Fruit fly (Drosophila melanogaster): ENCODE data around the gene CG42570.
A peak's percentile ranks its signal among the peaks of the same experiment; 100 is the strongest.

The CG42570 gene

DNA sequence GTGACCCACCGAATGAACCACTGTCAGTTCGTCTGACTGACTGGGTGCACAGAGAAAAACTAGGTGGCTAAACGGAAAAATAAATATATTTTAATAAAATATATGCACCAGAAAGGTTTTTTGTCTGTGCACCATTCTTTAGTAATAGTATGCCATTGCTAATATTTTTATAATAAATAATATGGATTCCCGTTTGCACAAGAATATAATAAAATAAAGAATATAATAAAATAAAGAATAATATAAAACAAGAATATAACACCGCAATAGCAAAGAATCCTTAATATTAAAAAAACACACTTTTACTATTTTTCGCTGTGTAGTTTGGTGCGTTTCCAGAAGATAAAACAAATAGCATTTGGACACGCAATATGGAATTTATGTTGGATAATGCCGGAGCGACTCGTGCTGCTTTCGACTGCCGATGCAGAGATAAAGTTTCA is 51.3 kb downstream of the CG42570 start (continued):
- TF ChIP-seq lola (GFP tag; optimal IDR thresholded peaks at IDR 0.05) (peak in 1 of 3 experiments; percentile 85), tin (GFP tag; optimal IDR thresholded peaks at IDR 0.05) (peak; percentile 72), CG4820 (GFP tag; optimal IDR thresholded peaks at IDR 0.05) (peak; percentile 71), Aef1 (GFP tag; IDR thresholded peaks at IDR 0.05) (0 out of 3 replicates have a peak, but pooled peaks have one; percentile 26), Hand (GFP tag; optimal IDR thresholded peaks at IDR 0.05) (no peak), br (optimal IDR thresholded peaks at IDR 0.05) (no peak), esg (GFP tag; conservative IDR thresholded peaks at IDR 0.05) (peak; percentile 27; the same call in 1 of the 2 replicates), CkIIα-i1 (GFP tag; IDR thresholded peaks at IDR 0.05) (no peak), gsb-n (tag; optimal IDR thresholded peaks at IDR 0.05) (peak; percentile 73), CG17802 (tag; optimal IDR thresholded peaks at IDR 0.05) (peak; percentile 15), CG2199 (GFP tag; IDR thresholded peaks at IDR 0.05) (0 out of 3 replicates have a peak, but pooled peaks have one; percentile 29), ro (GFP tag; IDR thresholded peaks at IDR 0.05) (no peak), pnt (GFP tag; optimal IDR thresholded peaks at IDR 0.05) (no peak), Atf6 (GFP tag; IDR thresholded peaks at IDR 0.05) (0 out of 2 replicates have a peak, but pooled peaks have one; percentile 19), croc (GFP tag; conservative IDR thresholded peaks at IDR 0.05) (peak; percentile 46; the same call in 1 of the 3 replicates), CG16779 (GFP tag; IDR thresholded peaks at IDR 0.05) (no peak), Oli (tag; optimal IDR thresholded peaks at IDR 0.05) (peak; percentile 75), CG15601 (tag; optimal IDR thresholded peaks at IDR 0.05) (peak; percentile 64), Ada2b (GFP tag; IDR thresholded peaks at IDR 0.05) (0 out of 2 replicates have a peak, but pooled peaks have one; percentile 9), CG12391 (tag; optimal IDR thresholded peaks at IDR 0.05) (peak; percentile 76), CG12659 (GFP tag; optimal IDR thresholded peaks at IDR 0.05) (peak; percentile 36), CG2875 (GFP tag; optimal IDR thresholded peaks at IDR 0.05) (peak; percentile 33), Mrtf (GFP tag; IDR thresholded peaks at IDR 0.05) (peak; percentile 36; the same call in 1 of the 3 replicates), CG1024 (GFP tag; IDR thresholded peaks at IDR 0.05) (no peak), chif (GFP tag; optimal IDR thresholded peaks at IDR 0.05) (no peak), ap (GFP tag; IDR thresholded peaks at IDR 0.05) (peak; percentile 24; the same call in 1 of the 2 replicates), lbe (GFP tag; optimal IDR thresholded peaks at IDR 0.05) (no peak), CG5180 (GFP tag; optimal IDR thresholded peaks at IDR 0.05) (peak; percentile 28), CG17829 (tag; optimal IDR thresholded peaks at IDR 0.05) (peak; percentile 89), CG34422 (GFP tag; IDR thresholded peaks at IDR 0.05) (0 out of 3 replicates have a peak, but pooled peaks have one; percentile 50), sens-2 (GFP tag; IDR thresholded peaks at IDR 0.05) (0 out of 2 replicates have a peak, but pooled peaks have one; percentile 36), H2.0 (GFP tag; IDR thresholded peaks at IDR 0.05) (0 out of 2 replicates have a peak, but pooled peaks have one; percentile 3), CG10366 (GFP tag; IDR thresholded peaks at IDR 0.05) (no peak; the same call in 1 of the 2 replicates), so (GFP tag; IDR thresholded peaks at IDR 0.05) (peak; percentile 15; the same call in 1 of the 3 replicates), pb (GFP tag; optimal IDR thresholded peaks at IDR 0.05) (no peak), fd64A (GFP tag; optimal IDR thresholded peaks at IDR 0.05) (no peak), sug (tag; optimal IDR thresholded peaks at IDR 0.05) (peak; percentile 21), en (GFP tag; optimal IDR thresholded peaks at IDR 0.05) (no peak), Med (GFP tag) (peak; percentile 7), fd96Cb (tag; optimal IDR thresholded peaks at IDR 0.05) (peak; percentile 79), disco-r (GFP tag; optimal IDR thresholded peaks at IDR 0.05) (no peak), zfh1 (GFP tag; IDR thresholded peaks at IDR 0.05) (peak; percentile 78; the same call in 2 of the 3 replicates), HmgD (GFP tag; optimal IDR thresholded peaks at IDR 0.05) (no peak), stc (GFP tag; IDR thresholded peaks at IDR 0.05) (peak; percentile 57; the same call in 1 of the 2 replicates), CG13123 (GFP tag; optimal IDR thresholded peaks at IDR 0.05) (peak; percentile 14), D19A (tag; optimal IDR thresholded peaks at IDR 0.05) (peak; percentile 83), CG10654 (GFP tag; optimal IDR thresholded peaks at IDR 0.05) (peak; percentile 50), CG5953 (GFP tag; IDR thresholded peaks at IDR 0.05) (no peak), psq (GFP tag; optimal IDR thresholded peaks at IDR 0.05) (peak; percentile 22), dpn (GFP tag; optimal IDR thresholded peaks at IDR 0.05) (peak in 1 of 2 experiments; percentile 48), dmrt99B (tag; optimal IDR thresholded peaks at IDR 0.05) (peak; percentile 77)
